Fruit fly (Drosophila melanogaster) whole organism, embryonic: Measurements from ENCODE around the gene CG42535.
A peak's percentile ranks its signal among the peaks of the same experiment; 100 is the strongest.

ENCODE experiments used
- BtbVII ChIP-seq: fragments of 200-800 bp; sonication (Bioruptor generic); optimal IDR thresholded peaks from 3 replicates; lab custom pipeline; 2017; ENCODE audit warnings: missing biosample characterization, mild to moderate bottlenecking, missing genetic modification characterization
- CG10274 ChIP-seq: fragments of 200-800 bp; sonication (Bioruptor generic); optimal IDR thresholded peaks from 3 replicates; lab custom pipeline; 2017; ENCODE audit warnings: missing biosample characterization, mild to moderate bottlenecking, missing genetic modification characterization
- CG10462 ChIP-seq: fragments of 200-800 bp; sonication (Bioruptor generic); optimal IDR thresholded peaks from 2 replicates; lab custom pipeline; 2016; ENCODE audit warnings: missing biosample characterization, missing genetic modification characterization
- CG11723 ChIP-seq: fragments of 200-800 bp; sonication (Bioruptor generic); optimal IDR thresholded peaks from 2 replicates; lab custom pipeline; 2017; ENCODE audit warnings: missing biosample characterization, mild to moderate bottlenecking, missing genetic modification characterization
- CG1233 ChIP-seq: fragments of 200-800 bp; sonication (Bioruptor generic); optimal IDR thresholded peaks from 4 replicates; lab custom pipeline; 2018; ENCODE audit warnings: missing biosample characterization, mild to moderate bottlenecking, missing genetic modification characterization
- CG13624 ChIP-seq: fragments of 200-800 bp; sonication (Bioruptor generic); optimal IDR thresholded peaks from 2 replicates; lab custom pipeline; 2016; ENCODE audit warnings: missing biosample characterization, missing genetic modification characterization
- CG13894 ChIP-seq: fragments of 200-800 bp; sonication (Bioruptor generic); optimal IDR thresholded peaks from 3 replicates; lab custom pipeline; 2018; ENCODE audit warnings: missing biosample characterization, mild to moderate bottlenecking, missing genetic modification characterization, moderate library complexity
- CG14860 ChIP-seq: fragments of 200-800 bp; sonication (Bioruptor generic); IDR thresholded peaks from 3 replicates; pipeline ENCODE4 v1.3.6; 2022; ENCODE audit warnings: missing biosample characterization, missing genetic modification characterization; ENCODE audit not compliant: partially characterized antibody
- CG17328 ChIP-seq: fragments of 200-800 bp; sonication (Bioruptor generic); IDR thresholded peaks from 2 replicates; pipeline ENCODE4 v1.3.6; 2022; ENCODE audit warnings: missing biosample characterization, missing genetic modification characterization
- CG17359 ChIP-seq: fragments of 200-800 bp; sonication (Bioruptor generic); optimal IDR thresholded peaks from 3 replicates; lab custom pipeline; 2018; ENCODE audit warnings: missing biosample characterization, mild to moderate bottlenecking, missing genetic modification characterization, moderate library complexity
- CG18599 ChIP-seq: fragments of 200-800 bp; sonication (Bioruptor generic); optimal IDR thresholded peaks from 3 replicates; lab custom pipeline; 2017; ENCODE audit warnings: missing biosample characterization, missing genetic modification characterization, mild to moderate bottlenecking, moderate library complexity, missing genetic modification reagents
- CG30431 ChIP-seq: fragments of 200-800 bp; sonication (Bioruptor generic); optimal IDR thresholded peaks from 2 replicates; lab custom pipeline; 2017; ENCODE audit warnings: missing biosample characterization, missing genetic modification characterization
- CG31365 ChIP-seq: fragments of 200-800 bp; sonication (Bioruptor generic); optimal IDR thresholded peaks from 2 replicates; lab custom pipeline; 2018; ENCODE audit warnings: missing biosample characterization, mild to moderate bottlenecking, missing genetic modification characterization
- CG31441 ChIP-seq: fragments of 200-800 bp; sonication (Bioruptor generic); IDR thresholded peaks from 2 replicates; pipeline ENCODE4 v1.3.6; 2022; ENCODE audit warnings: missing biosample characterization, missing genetic modification characterization
- CG34224 ChIP-seq: fragments of 200-800 bp; sonication (Bioruptor generic); IDR thresholded peaks from 3 replicates; pipeline ENCODE4 v1.3.6; 2022; ENCODE audit warnings: missing biosample characterization, missing genetic modification characterization; ENCODE audit not compliant: partially characterized antibody
- CG4328 ChIP-seq: fragments of 200-800 bp; sonication (Bioruptor generic); optimal IDR thresholded peaks from 3 replicates; lab custom pipeline; 2017; ENCODE audit warnings: missing biosample characterization, missing genetic modification reagents, missing genetic modification characterization
- CG4424 ChIP-seq: fragments of 200-800 bp; sonication (Bioruptor generic); optimal IDR thresholded peaks from 3 replicates; lab custom pipeline; 2016; ENCODE audit warnings: missing biosample characterization, missing genetic modification characterization
- CG6813 ChIP-seq: fragments of 200-800 bp; sonication (Bioruptor generic); optimal IDR thresholded peaks from 2 replicates; lab custom pipeline; 2017; ENCODE audit warnings: missing biosample characterization, missing genetic modification characterization, mild to moderate bottlenecking, moderate library complexity, missing genetic modification reagents
- CG8281 ChIP-seq: fragments of 200-800 bp; sonication (Bioruptor generic); optimal IDR thresholded peaks from 2 replicates; lab custom pipeline; 2018; ENCODE audit warnings: missing biosample characterization, mild to moderate bottlenecking, missing genetic modification characterization, moderate library complexity
- CG8944 ChIP-seq: fragments of 200-800 bp; sonication (Bioruptor generic); optimal IDR thresholded peaks from 3 replicates; lab custom pipeline; 2016; ENCODE audit warnings: missing biosample characterization, missing genetic modification characterization
- CG9797 ChIP-seq: fragments of 200-800 bp; sonication (Bioruptor generic); optimal IDR thresholded peaks from 3 replicates; lab custom pipeline; 2018; ENCODE audit warnings: missing biosample characterization, mild to moderate bottlenecking, missing genetic modification characterization
- HLH54F ChIP-seq: fragments of 200-800 bp; sonication (Bioruptor generic); optimal IDR thresholded peaks from 3 replicates; lab custom pipeline; 2016; ENCODE audit warnings: missing biosample characterization, missing genetic modification characterization
- Hr39 ChIP-seq: fragments of >200 bp; optimal IDR thresholded peaks from 2 replicates; lab custom pipeline; 2017
- Lhr ChIP-seq: fragments of 200-800 bp; sonication (Bioruptor generic); optimal IDR thresholded peaks from 3 replicates; lab custom pipeline; 2017; ENCODE audit warnings: mild to moderate bottlenecking, missing biosample characterization, missing genetic modification reagents, missing genetic modification characterization
- Mad ChIP-seq: fragments of 200-800 bp; sonication (Bioruptor generic); optimal IDR thresholded peaks from 2 replicates; lab custom pipeline; 2016; ENCODE audit warnings: missing biosample characterization, missing genetic modification characterization
- Max ChIP-seq: fragments of 200-800 bp; sonication (Bioruptor generic); optimal IDR thresholded peaks from 2 replicates; lab custom pipeline; 2016; ENCODE audit warnings: missing biosample characterization, mild to moderate bottlenecking, missing genetic modification characterization
- Neu2 ChIP-seq: fragments of 200-800 bp; sonication (Bioruptor generic); optimal IDR thresholded peaks from 3 replicates; lab custom pipeline; 2016; ENCODE audit warnings: missing biosample characterization, missing genetic modification characterization, borderline replicate concordance
- Oli ChIP-seq: fragments of 200-800 bp; sonication (Bioruptor generic); optimal IDR thresholded peaks from 2 replicates; lab custom pipeline; 2018; ENCODE audit warnings: missing biosample characterization, mild to moderate bottlenecking, missing genetic modification characterization, moderate library complexity
- Optix ChIP-seq: fragments of 200-800 bp; sonication (Bioruptor generic); IDR thresholded peaks from 3 replicates; pipeline ENCODE4 v1.3.6; 2022; ENCODE audit warnings: missing biosample characterization, missing genetic modification characterization
- Ravus ChIP-seq: fragments of 200-800 bp; sonication (Bioruptor generic); IDR thresholded peaks from 2 replicates; pipeline ENCODE4 v1.3.6; 2022; ENCODE audit warnings: missing biosample characterization, missing genetic modification characterization
- Sry-β ChIP-seq: fragments of 200-800 bp; sonication (Bioruptor generic); optimal IDR thresholded peaks from 2 replicates; lab custom pipeline; 2018; ENCODE audit warnings: missing biosample characterization, mild to moderate bottlenecking, missing genetic modification characterization, moderate library complexity
- Xbp1 ChIP-seq: fragments of 200-800 bp; sonication (Bioruptor generic); optimal IDR thresholded peaks from 3 replicates; lab custom pipeline; 2016; ENCODE audit warnings: missing biosample characterization, mild to moderate bottlenecking, missing genetic modification characterization
- ash1 ChIP-seq: fragments of 200-800 bp; sonication (Bioruptor generic); optimal IDR thresholded peaks from 2 replicates; lab custom pipeline; 2018; ENCODE audit warnings: missing biosample characterization, mild to moderate bottlenecking, missing genetic modification characterization
- cas ChIP-seq: fragments of 200-800 bp; sonication (Bioruptor generic); IDR thresholded peaks from 2 replicates; pipeline ENCODE4 v1.3.6; 2022; ENCODE audit warnings: missing biosample characterization, missing genetic modification characterization
- ci ChIP-seq: fragments of 200-800 bp; sonication (Bioruptor generic); IDR thresholded peaks from 3 replicates; pipeline ENCODE4 v1.3.6; 2022; ENCODE audit warnings: missing biosample characterization, missing genetic modification characterization
- crp ChIP-seq, 2 experiments: fragments of 200-800 bp; sonication (Bioruptor generic); optimal IDR thresholded peaks; 2 replicates in 1 of 2; 3 replicates in 1 of 2; lab custom pipeline; 2017; ENCODE audit warnings: missing biosample characterization in 2 of 2, missing genetic modification characterization in 2 of 2, mild to moderate bottlenecking in 1 of 2, moderate library complexity in 1 of 2
- fu2 ChIP-seq: fragments of 200-800 bp; sonication (Bioruptor generic); optimal IDR thresholded peaks from 2 replicates; lab custom pipeline; 2016; ENCODE audit warnings: missing biosample characterization, missing genetic modification characterization
- her ChIP-seq: fragments of 200-800 bp; sonication (Bioruptor generic); optimal IDR thresholded peaks from 2 replicates; lab custom pipeline; 2016; ENCODE audit warnings: missing biosample characterization, missing genetic modification characterization
- hkb ChIP-seq, 2 experiments: fragments of 200-800 bp in 1 of 2; fragments of >200 bp in 1 of 2; sonication (Bioruptor generic) in 1 of 2; IDR thresholded peaks in 1 of 2; optimal IDR thresholded peaks in 1 of 2; 2 replicates each; pipeline versions ENCODE4 v1.3.6 to Lab custom; 2017 to 2022; ENCODE audit warnings: missing biosample characterization in 1 of 2, missing genetic modification characterization in 1 of 2
- lola ChIP-seq, 3 experiments: fragments of >200 bp in 2 of 3; fragments of 200-800 bp in 1 of 3; sonication (Bioruptor generic) in 1 of 3; optimal IDR thresholded peaks; 2 replicates each; lab custom pipeline; 2017 to 2019; ENCODE audit warnings: missing biosample characterization in 3 of 3, missing genetic modification characterization in 3 of 3, mild to moderate bottlenecking in 1 of 3, moderate library complexity in 1 of 3
- mld ChIP-seq: fragments of 200-800 bp; sonication (Bioruptor generic); IDR thresholded peaks from 3 replicates; pipeline ENCODE4 v1.3.6; 2022; ENCODE audit warnings: missing biosample characterization, missing genetic modification characterization; ENCODE audit not compliant: partially characterized antibody
- nerfin-2 ChIP-seq: fragments of 200-800 bp; sonication (Bioruptor generic); IDR thresholded peaks from 2 replicates; pipeline ENCODE4 v1.3.6; 2022; ENCODE audit warnings: missing biosample characterization, missing genetic modification characterization; ENCODE audit not compliant: partially characterized antibody
- pfk ChIP-seq: fragments of 200-800 bp; sonication (Bioruptor generic); optimal IDR thresholded peaks from 2 replicates; lab custom pipeline; 2018; ENCODE audit warnings: missing biosample characterization, mild to moderate bottlenecking, missing genetic modification characterization, moderate library complexity
- salm ChIP-seq: fragments of 200-800 bp; sonication (Bioruptor generic); optimal IDR thresholded peaks from 2 replicates; lab custom pipeline; 2018; ENCODE audit warnings: missing biosample characterization, mild to moderate bottlenecking, missing genetic modification characterization
- shn ChIP-seq: fragments of 200-800 bp; sonication (Bioruptor generic); optimal IDR thresholded peaks from 3 replicates; lab custom pipeline; 2016; ENCODE audit warnings: missing biosample characterization, missing genetic modification characterization
- trem ChIP-seq: fragments of 200-800 bp; optimal IDR thresholded peaks from 3 replicates; lab custom pipeline; 2019; ENCODE audit warnings: missing biosample characterization, mild to moderate bottlenecking, missing genetic modification characterization, moderate library complexity
- unpg ChIP-seq: fragments of 200-800 bp; sonication (Bioruptor generic); optimal IDR thresholded peaks from 3 replicates; lab custom pipeline; 2018; ENCODE audit warnings: missing biosample characterization, mild to moderate bottlenecking, missing genetic modification characterization, moderate library complexity
- z ChIP-seq: fragments of 200-800 bp; sonication (Bioruptor generic); IDR thresholded peaks from 3 replicates; pipeline ENCODE4 v1.3.6; 2022; ENCODE audit warnings: missing biosample characterization, missing genetic modification characterization
- zfh1 ChIP-seq: fragments of 200-800 bp; sonication (Bioruptor generic); IDR thresholded peaks from 3 replicates; pipeline ENCODE4 v1.3.6; 2022; ENCODE audit warnings: missing biosample characterization, missing genetic modification characterization

Gene CG42535

DNA sequence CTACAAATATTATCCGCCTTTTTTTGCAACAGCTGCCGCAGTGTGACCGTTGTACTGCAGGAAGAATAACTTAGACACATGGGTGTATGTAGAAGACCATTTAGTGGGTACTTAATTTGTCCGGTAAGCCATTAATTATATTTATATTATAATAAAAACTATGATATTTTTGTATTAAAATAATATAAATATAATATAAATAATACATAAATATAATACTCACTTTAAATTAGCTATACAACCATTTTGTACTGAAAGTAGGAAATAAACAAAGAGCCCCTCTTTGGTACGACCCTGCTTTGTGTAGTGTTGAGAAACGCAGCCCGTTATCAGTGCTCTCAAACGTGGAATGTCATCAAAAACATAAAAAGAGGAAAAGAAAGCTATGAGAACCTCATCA lies 7.1 kb upstream of the CG42535 start, which contains the start of gene Cnep1r2 (continued):
- TF ChIP-seq pfk (GFP tag; lab: Kevin White, UChicago): peak; percentile 59
- peak; percentile 88 for TF ChIP-seq Ravus
- peak; percentile 96 for TF ChIP-seq CG17359 (tag; lab: Kevin White, UChicago)
- TF ChIP-seq BtbVII (GFP tag; lab: Kevin White, UChicago): peak; percentile 86
- peak; percentile 63 for TF ChIP-seq CG13624
- peak in 1 of 3 experiments; percentile 97 for TF ChIP-seq lola (GFP tag; optimal IDR thresholded peaks at IDR 0.05; lab: Kevin White, UChicago)
- peak; percentile 3 for TF ChIP-seq her (GFP tag; lab: Kevin White, UChicago)
- TF ChIP-seq CG10462 (GFP tag; lab: Kevin White, UChicago): peak; percentile 80
- peak; percentile 88 for TF ChIP-seq CG8281
- peak; percentile 87 for TF ChIP-seq CG11723 (GFP tag; lab: Kevin White, UChicago)
- TF ChIP-seq Mad: peak; percentile 65
- peak; percentile 59 for TF ChIP-seq shn (GFP tag; lab: Kevin White, UChicago)
- peak; percentile 96 for TF ChIP-seq Xbp1 (GFP tag; lab: Kevin White, UChicago)
- TF ChIP-seq nerfin-2: no peak
- peak; percentile 95 for TF ChIP-seq salm (tag; lab: Kevin White, UChicago)
- peak; percentile 65 for TF ChIP-seq CG10274
- TF ChIP-seq CG31365 (tag; lab: Kevin White, UChicago): no peak
- no peak for TF ChIP-seq Neu2
- peak; percentile 94 for TF ChIP-seq CG17328 (GFP tag; lab: Robert Waterston, UW)
- TF ChIP-seq CG9797 (GFP tag; lab: Kevin White, UChicago): peak; percentile 70
- TF ChIP-seq CG31441 (GFP tag; lab: Robert Waterston, UW): peak; percentile 98
- peak; percentile 87 for TF ChIP-seq cas
- TF ChIP-seq CG4328: peak; percentile 96
- peak; percentile 58 for TF ChIP-seq fu2 (GFP tag; lab: Kevin White, UChicago)
- TF ChIP-seq zfh1 (GFP tag; lab: Robert Waterston, UW): peak; percentile 96
- TF ChIP-seq mld (GFP tag; lab: Robert Waterston, UW): no peak
- TF ChIP-seq CG8944: peak; percentile 66
- peak; percentile 95 for TF ChIP-seq trem
- TF ChIP-seq CG30431: peak; percentile 96
- no peak for TF ChIP-seq Hr39
- peak; percentile 87 for TF ChIP-seq Max (GFP tag; lab: Kevin White, UChicago)
- peak; percentile 92 for TF ChIP-seq CG4424
- TF ChIP-seq Lhr: peak; percentile 69
- TF ChIP-seq CG18599: peak; percentile 96
- peak; percentile 97 for TF ChIP-seq Oli
- TF ChIP-seq CG14860 (GFP tag; lab: Robert Waterston, UW): no peak
- TF ChIP-seq Sry-β (GFP tag; lab: Kevin White, UChicago): peak; percentile 65
- peak; percentile 92 for TF ChIP-seq CG6813 (GFP tag; lab: Kevin White, UChicago)
- peak; percentile 55 for TF ChIP-seq ash1 (GFP tag; lab: Kevin White, UChicago)
- peak; percentile 96 for TF ChIP-seq CG13894 (tag; lab: Kevin White, UChicago)
- TF ChIP-seq CG34224 (GFP tag; lab: Robert Waterston, UW): no peak
- no peak for TF ChIP-seq hkb (optimal IDR thresholded peaks at IDR 0.05; lab: Kevin White, UChicago)
- peak; percentile 95 for TF ChIP-seq hkb (GFP tag; IDR thresholded peaks at IDR 0.05; lab: Robert Waterston, UW)
- TF ChIP-seq Optix: peak; percentile 80; the same call in 2 of the 3 replicates
- TF ChIP-seq unpg (GFP tag; lab: Kevin White, UChicago): peak; percentile 97
- TF ChIP-seq z (GFP tag; lab: Robert Waterston, UW): no peak
- TF ChIP-seq HLH54F (GFP tag; lab: Kevin White, UChicago): peak; percentile 81
- TF ChIP-seq CG1233: peak; percentile 96
- TF ChIP-seq ci (GFP tag; lab: Robert Waterston, UW): peak; percentile 92
- TF ChIP-seq crp (GFP tag; optimal IDR thresholded peaks at IDR 0.05; lab: Kevin White, UChicago): peak in 1 of 2 experiments; percentile 65
